Fruit fly (Drosophila melanogaster): ENCODE data around the gene CG13481.
A peak's percentile ranks its signal among the peaks of the same experiment; 100 is the strongest.

The CG13481 gene

DNA sequence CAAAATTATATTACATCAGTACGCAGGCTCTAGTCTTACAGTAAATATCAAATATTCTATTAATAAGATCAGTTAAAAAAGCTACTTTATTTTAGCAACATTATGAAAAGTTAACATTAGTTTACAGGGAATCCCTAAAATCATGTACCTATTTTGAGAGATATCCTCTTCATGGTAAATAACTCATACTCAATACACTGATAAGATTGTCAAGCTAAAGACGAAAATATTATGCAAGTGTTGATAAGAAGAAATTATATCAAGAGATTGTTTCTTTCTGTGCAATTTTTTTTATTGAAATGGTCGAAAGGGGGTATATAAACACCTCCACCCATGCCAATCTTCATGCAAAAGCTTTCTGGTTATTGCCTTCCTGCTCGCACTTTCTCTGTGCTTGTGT, 41.1 kb downstream of the CG13481 start (continued):
- TF ChIP-seq Eip93F (GFP tag; optimal IDR thresholded peaks at IDR 0.05) (no peak), CG8632 (GFP tag; optimal IDR thresholded peaks at IDR 0.05) (no peak), CG10669 (GFP tag; optimal IDR thresholded peaks at IDR 0.05) (peak; percentile 12), CG11762 (GFP tag; optimal IDR thresholded peaks at IDR 0.05; ENCODE audit: insufficient read depth) (no peak), topi (GFP tag; optimal IDR thresholded peaks at IDR 0.05) (peak; percentile 14), CG8119 (GFP tag; IDR thresholded peaks at IDR 0.05) (no peak), fd85E (GFP tag; optimal IDR thresholded peaks at IDR 0.05) (no peak), CG1621 (tag; optimal IDR thresholded peaks at IDR 0.05) (no peak), OdsH (GFP tag; optimal IDR thresholded peaks at IDR 0.05) (peak; percentile 37), esn (GFP tag; optimal IDR thresholded peaks at IDR 0.05) (peak; percentile 51), Sox14 (GFP tag; optimal IDR thresholded peaks at IDR 0.05) (peak; percentile 2), CG3032 (tag; optimal IDR thresholded peaks at IDR 0.05) (no peak), dac (GFP tag; optimal IDR thresholded peaks at IDR 0.05) (no peak), CG6792 (GFP tag; optimal IDR thresholded peaks at IDR 0.05) (peak; percentile 29), salr (GFP tag; optimal IDR thresholded peaks at IDR 0.05) (no peak), CG6163 (GFP tag; IDR thresholded peaks at IDR 0.05) (no peak), Sox102F (GFP tag; optimal IDR thresholded peaks at IDR 0.05) (peak; percentile 9), CG15336 (GFP tag; IDR thresholded peaks at IDR 0.05) (no peak), dsx (GFP tag; optimal IDR thresholded peaks at IDR 0.05; ENCODE audit: poor library complexity, severe bottlenecking) (no peak), CG4318 (GFP tag; optimal IDR thresholded peaks at IDR 0.05) (no peak), Gug (GFP tag; IDR thresholded peaks at IDR 0.05) (no peak), vri (GFP tag; optimal IDR thresholded peaks at IDR 0.05) (peak; percentile 38), net (GFP tag; optimal IDR thresholded peaks at IDR 0.05) (peak; percentile 18), Eip75B (GFP tag; optimal IDR thresholded peaks at IDR 0.05) (no peak), pdm3 (GFP tag; optimal IDR thresholded peaks at IDR 0.05) (peak; percentile 21), Lpt (GFP tag; optimal IDR thresholded peaks at IDR 0.05) (no peak), Hr4 (GFP tag; optimal IDR thresholded peaks at IDR 0.05) (peak; percentile 20), fd59A (GFP tag; optimal IDR thresholded peaks at IDR 0.05) (no peak), Ets21C (GFP tag; optimal IDR thresholded peaks at IDR 0.05) (no peak)

DNA sequence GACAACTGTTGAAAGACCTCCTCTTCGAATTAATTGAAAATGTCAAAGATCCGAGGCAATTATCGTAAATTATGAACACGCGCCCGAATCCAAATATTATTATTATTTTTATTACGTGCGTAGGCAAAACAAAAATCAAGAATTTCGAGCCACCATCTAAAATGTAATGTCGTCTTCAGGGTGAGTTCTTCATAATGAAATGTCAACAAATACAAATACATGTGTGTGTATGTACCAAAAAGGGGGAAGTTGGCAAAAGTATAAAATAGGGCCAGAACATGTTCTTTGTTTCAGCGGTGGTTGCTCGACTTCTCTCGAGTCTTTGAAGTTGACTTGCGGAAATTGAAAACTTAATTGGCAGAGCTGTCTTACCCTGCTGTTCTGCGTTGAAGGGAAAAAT, 43.2 kb downstream of the CG13481 start:
- TF ChIP-seq spab (GFP tag; optimal IDR thresholded peaks at IDR 0.05) (no peak), Gug (GFP tag; IDR thresholded peaks at IDR 0.05) (no peak), eg (GFP tag; IDR thresholded peaks at IDR 0.05) (no peak), CG8119 (GFP tag; IDR thresholded peaks at IDR 0.05) (no peak), Met (GFP tag; optimal IDR thresholded peaks at IDR 0.05) (no peak), CG32006 (GFP tag; optimal IDR thresholded peaks at IDR 0.05) (no peak), lz (GFP tag; optimal IDR thresholded peaks at IDR 0.05) (no peak)

DNA sequence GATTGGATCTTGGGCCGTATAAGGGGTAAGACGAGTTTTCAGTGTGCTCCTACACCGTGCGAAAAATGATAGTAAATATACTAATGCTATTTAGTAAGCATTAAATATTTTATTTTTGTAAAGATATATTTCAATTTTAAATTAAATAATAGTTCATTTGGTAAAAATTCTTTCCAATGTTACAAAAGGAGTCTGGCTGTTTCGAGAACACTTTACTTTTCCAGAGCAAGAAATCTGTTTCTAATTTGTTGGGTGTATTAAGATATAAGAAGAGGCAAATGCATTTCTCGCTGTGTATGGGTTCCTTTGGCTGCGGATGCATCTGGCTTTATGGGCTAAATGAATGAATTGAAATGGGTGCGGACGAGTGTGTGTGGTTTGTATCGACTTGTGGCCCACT, 44.2 kb downstream of the CG13481 start:
- TF ChIP-seq pdm3 (GFP tag; optimal IDR thresholded peaks at IDR 0.05) (no peak), CG6276 (GFP tag; optimal IDR thresholded peaks at IDR 0.05) (peak; percentile 30), Ets96B (tag; optimal IDR thresholded peaks at IDR 0.05) (peak; percentile 47), Hr38 (GFP tag; optimal IDR thresholded peaks at IDR 0.05) (no peak), CG8319 (GFP tag; optimal IDR thresholded peaks at IDR 0.05) (no peak), CG6163 (GFP tag; IDR thresholded peaks at IDR 0.05) (peak; percentile 41; the same call in 1 of the 3 replicates), achi (GFP tag; optimal IDR thresholded peaks at IDR 0.05) (peak; percentile 58), CG6808 (GFP tag; optimal IDR thresholded peaks at IDR 0.05) (peak; percentile 35), Hr39 (GFP tag; optimal IDR thresholded peaks at IDR 0.05) (no peak), CG4318 (GFP tag; optimal IDR thresholded peaks at IDR 0.05) (peak; percentile 45), eg (GFP tag; IDR thresholded peaks at IDR 0.05) (no peak), Met (GFP tag; optimal IDR thresholded peaks at IDR 0.05) (peak; percentile 28), lz (GFP tag; optimal IDR thresholded peaks at IDR 0.05) (no peak), Lpt (GFP tag; optimal IDR thresholded peaks at IDR 0.05) (no peak), dsx (GFP tag; optimal IDR thresholded peaks at IDR 0.05; ENCODE audit: poor library complexity, severe bottlenecking) (peak; percentile 18), CG8632 (GFP tag; optimal IDR thresholded peaks at IDR 0.05) (peak; percentile 24), spab (GFP tag; optimal IDR thresholded peaks at IDR 0.05) (no peak), CG6792 (GFP tag; optimal IDR thresholded peaks at IDR 0.05) (peak; percentile 25), CG6854 (GFP tag; optimal IDR thresholded peaks at IDR 0.05) (no peak), CG1621 (tag; optimal IDR thresholded peaks at IDR 0.05) (no peak), CG15336 (GFP tag; IDR thresholded peaks at IDR 0.05) (peak; percentile 48; the same call in 1 of the 2 replicates), Blimp-1 (GFP tag; optimal IDR thresholded peaks at IDR 0.05) (no peak), Sox15 (GFP tag; optimal IDR thresholded peaks at IDR 0.05) (no peak), CG11902 (GFP tag; optimal IDR thresholded peaks at IDR 0.05) (no peak), acj6 (GFP tag; optimal IDR thresholded peaks at IDR 0.05) (peak; percentile 50), CG10669 (GFP tag; optimal IDR thresholded peaks at IDR 0.05) (peak; percentile 47), CG7368 (GFP tag; optimal IDR thresholded peaks at IDR 0.05) (peak; percentile 6), net (GFP tag; optimal IDR thresholded peaks at IDR 0.05) (peak; percentile 2), CG3032 (tag; optimal IDR thresholded peaks at IDR 0.05) (peak; percentile 33)
